Worm (Caenorhabditis elegans) whole organism, L1 larva: ENCODE results near the gene hum-6.

ENCODE experiments used
- ama-1 ChIP-seq: fragments of 150-350 bp; optimal IDR thresholded peaks from 2 replicates; lab custom pipeline; 2014
- dpl-1 ChIP-seq, 3 experiments: fragments of 150-350 bp in 2 of 3; sonication (generic microtip) in 1 of 3; optimal IDR thresholded peaks; 2 replicates each; lab custom pipeline; 2014 to 2017; ENCODE audit warnings: missing biosample characterization in 3 of 3, missing genetic modification characterization in 3 of 3, missing genetic modification reagents in 3 of 3
- unc-62 ChIP-seq: fragments of 150-350 bp; optimal IDR thresholded peaks from 2 replicates; lab custom pipeline; 2014; ENCODE audit warnings: missing biosample characterization, missing genetic modification reagents, missing genetic modification characterization
- ztf-4 ChIP-seq: fragments of 150-350 bp; optimal IDR thresholded peaks from 2 replicates; lab custom pipeline; 2014; ENCODE audit warnings: missing biosample characterization, missing genetic modification characterization

DNA sequence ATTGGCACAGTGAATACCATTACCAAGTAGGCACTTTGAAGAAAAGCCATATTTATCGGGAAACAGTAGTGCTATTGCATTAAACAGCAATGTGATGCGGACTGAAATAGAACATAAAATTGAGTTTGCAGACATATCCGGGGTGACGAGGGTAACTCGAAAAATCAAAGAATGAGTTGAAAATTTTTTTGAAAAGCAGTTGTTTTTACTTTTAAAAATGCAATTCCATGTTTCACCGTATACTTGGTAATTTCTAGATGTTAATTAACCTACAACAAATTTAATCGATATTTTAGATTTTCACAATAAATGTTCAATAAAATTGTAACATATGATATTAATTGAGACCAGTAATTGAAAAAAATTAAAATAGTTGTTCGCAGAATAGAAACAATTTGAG is 28.6 kb upstream of the hum-6 start, which contains the start of gene AH9.4:
- TF ChIP-seq ama-1 (lab: Kevin White, UChicago) (no peak), ztf-4 (no peak), dpl-1 (GFP tag; optimal IDR thresholded peaks at IDR 0.05; lab: Kevin White, UChicago) (no peak), unc-62 (no peak)
